Fruit fly (Drosophila melanogaster) whole organism, embryonic: Measurements from ENCODE around the gene MSAmiP.

Experiments used
- Atf6 ChIP-seq: fragments of 200-800 bp; sonication (Bioruptor generic); IDR thresholded peaks from 2 replicates; pipeline ENCODE4 v1.3.6; 2022; ENCODE audit warnings: missing biosample characterization, missing genetic modification characterization
- Awh ChIP-seq: fragments of 200-800 bp; sonication (Bioruptor generic); IDR thresholded peaks from 2 replicates; pipeline ENCODE4, ENCODE4 v1.3.6; 2022; ENCODE audit warnings: missing biosample characterization, missing genetic modification characterization
- B-H2 ChIP-seq: fragments of 200-800 bp; sonication (Bioruptor generic); optimal IDR thresholded peaks from 2 replicates; lab custom pipeline; 2018; ENCODE audit warnings: missing biosample characterization, mild to moderate bottlenecking, missing genetic modification characterization
- BtbVII ChIP-seq: fragments of 200-800 bp; sonication (Bioruptor generic); optimal IDR thresholded peaks from 3 replicates; lab custom pipeline; 2017; ENCODE audit warnings: missing biosample characterization, mild to moderate bottlenecking, missing genetic modification characterization
- CG10959 ChIP-seq: fragments of 200-800 bp; sonication (Bioruptor generic); IDR thresholded peaks from 2 replicates; pipeline ENCODE4 v1.3.6; 2022; ENCODE audit warnings: missing biosample characterization, missing genetic modification characterization
- CG12391 ChIP-seq: fragments of 200-800 bp; sonication (Bioruptor generic); optimal IDR thresholded peaks from 3 replicates; lab custom pipeline; 2018; ENCODE audit warnings: missing biosample characterization, mild to moderate bottlenecking, missing genetic modification characterization, moderate library complexity
- CG13775 ChIP-seq: fragments of 200-800 bp; sonication (Bioruptor generic); optimal IDR thresholded peaks from 3 replicates; lab custom pipeline; 2017; ENCODE audit warnings: missing biosample characterization, mild to moderate bottlenecking, missing genetic modification characterization
- CG1529 ChIP-seq: fragments of 200-800 bp; sonication (Bioruptor generic); optimal IDR thresholded peaks from 3 replicates; lab custom pipeline; 2018; ENCODE audit warnings: missing biosample characterization, missing genetic modification characterization
- CG17361 ChIP-seq: fragments of 200-800 bp; sonication (Bioruptor generic); IDR thresholded peaks from 3 replicates; pipeline ENCODE4 v1.3.6; 2022; ENCODE audit warnings: missing biosample characterization, missing genetic modification characterization
- CG17612 ChIP-seq: fragments of 200-800 bp; sonication (Bioruptor generic); IDR thresholded peaks from 2 replicates; pipeline ENCODE4 v1.3.6; 2022; ENCODE audit warnings: missing biosample characterization, missing genetic modification characterization
- CG18619 ChIP-seq: fragments of 200-800 bp; sonication (Bioruptor generic); optimal IDR thresholded peaks from 3 replicates; lab custom pipeline; 2017; ENCODE audit warnings: missing biosample characterization, mild to moderate bottlenecking, missing genetic modification characterization
- CG31224 ChIP-seq: fragments of 200-800 bp; sonication (Bioruptor generic); IDR thresholded peaks from 2 replicates; pipeline ENCODE4 v1.3.6; 2022; ENCODE audit warnings: missing biosample characterization, missing genetic modification characterization
- CG32532 ChIP-seq: fragments of 200-800 bp; sonication (Bioruptor generic); IDR thresholded peaks from 2 replicates; pipeline ENCODE4 v1.3.6; 2022; ENCODE audit warnings: missing biosample characterization, missing genetic modification characterization
- CG3281 ChIP-seq: fragments of 200-800 bp; sonication (Bioruptor generic); optimal IDR thresholded peaks from 3 replicates; lab custom pipeline; 2017; ENCODE audit warnings: missing biosample characterization, mild to moderate bottlenecking, missing genetic modification characterization
- CG34422 ChIP-seq: fragments of 200-800 bp; sonication (Bioruptor generic); IDR thresholded peaks from 3 replicates; pipeline ENCODE4 v1.3.6; 2022; ENCODE audit warnings: missing biosample characterization, missing genetic modification characterization
- CG3838 ChIP-seq: fragments of 200-800 bp; sonication (Bioruptor generic); optimal IDR thresholded peaks from 3 replicates; lab custom pipeline; 2016; ENCODE audit warnings: missing biosample characterization, missing genetic modification characterization
- CG7556 ChIP-seq: fragments of 200-800 bp; sonication (Bioruptor generic); optimal IDR thresholded peaks from 2 replicates; lab custom pipeline; 2017; ENCODE audit warnings: missing biosample characterization, mild to moderate bottlenecking, missing genetic modification characterization
- CG7839 ChIP-seq: fragments of 200-800 bp; sonication (Bioruptor generic); optimal IDR thresholded peaks from 3 replicates; lab custom pipeline; 2018; ENCODE audit warnings: missing biosample characterization, mild to moderate bottlenecking, missing genetic modification characterization, moderate library complexity
- CG8281 ChIP-seq: fragments of 200-800 bp; sonication (Bioruptor generic); optimal IDR thresholded peaks from 2 replicates; lab custom pipeline; 2018; ENCODE audit warnings: missing biosample characterization, mild to moderate bottlenecking, missing genetic modification characterization, moderate library complexity
- CG8359 ChIP-seq: fragments of 200-800 bp; sonication (Bioruptor generic); optimal IDR thresholded peaks from 2 replicates; lab custom pipeline; 2017; ENCODE audit warnings: missing biosample characterization, mild to moderate bottlenecking, missing genetic modification characterization, borderline replicate concordance
- CG9437 ChIP-seq: fragments of 200-800 bp; sonication (Bioruptor generic); optimal IDR thresholded peaks from 2 replicates; lab custom pipeline; 2018; ENCODE audit warnings: missing biosample characterization, mild to moderate bottlenecking, missing genetic modification characterization
- Dfd ChIP-seq, 2 experiments: fragments of >200 bp; optimal IDR thresholded peaks; 2 replicates each; lab custom pipeline; 2017; ENCODE audit warnings: missing biosample characterization in 2 of 2, missing genetic modification characterization in 2 of 2
- Dll ChIP-seq: fragments of 200-800 bp; sonication (Bioruptor generic); IDR thresholded peaks from 4 replicates; pipeline ENCODE4 v1.3.6; 2022; ENCODE audit warnings: missing biosample characterization, missing genetic modification characterization; ENCODE audit not compliant: partially characterized antibody
- Hr51 ChIP-seq, 2 experiments: fragments of 200-800 bp; sonication (Bioruptor generic); optimal IDR thresholded peaks; 2 replicates in 1 of 2; 3 replicates in 1 of 2; lab custom pipeline; 2016 to 2018; ENCODE audit warnings: missing biosample characterization in 2 of 2, missing genetic modification characterization in 2 of 2, mild to moderate bottlenecking in 1 of 2, moderate library complexity in 1 of 2
- MTF-1 ChIP-seq: fragments of 200-800 bp; sonication (Bioruptor generic); optimal IDR thresholded peaks from 2 replicates; lab custom pipeline; 2018; ENCODE audit warnings: missing biosample characterization, mild to moderate bottlenecking, missing genetic modification characterization, borderline replicate concordance
- Meics ChIP-seq: fragments of 200-800 bp; sonication (Bioruptor generic); optimal IDR thresholded peaks from 2 replicates; lab custom pipeline; 2017; ENCODE audit warnings: missing biosample characterization, mild to moderate bottlenecking, missing genetic modification characterization
- NC2α ChIP-seq: fragments of 200-800 bp; sonication (Bioruptor generic); optimal IDR thresholded peaks from 2 replicates; lab custom pipeline; 2016; ENCODE audit warnings: missing biosample characterization, missing genetic modification characterization
- Ravus ChIP-seq: fragments of 200-800 bp; sonication (Bioruptor generic); IDR thresholded peaks from 2 replicates; pipeline ENCODE4 v1.3.6; 2022; ENCODE audit warnings: missing biosample characterization, missing genetic modification characterization
- Rfx ChIP-seq: fragments of 200-800 bp; sonication (Bioruptor generic); IDR thresholded peaks from 2 replicates; pipeline ENCODE4 v1.3.6; 2022; ENCODE audit warnings: missing biosample characterization, missing genetic modification characterization
- Sin3A ChIP-seq: fragments of >200 bp; optimal IDR thresholded peaks from 2 replicates; lab custom pipeline; 2018
- Spps ChIP-seq: fragments of 200-800 bp; sonication (Bioruptor generic); optimal IDR thresholded peaks from 2 replicates; lab custom pipeline; 2018; ENCODE audit warnings: missing biosample characterization, mild to moderate bottlenecking, missing genetic modification characterization
- az2 ChIP-seq: fragments of 200-800 bp; sonication (Bioruptor generic); optimal IDR thresholded peaks from 3 replicates; lab custom pipeline; 2016; ENCODE audit warnings: missing biosample characterization, missing genetic modification characterization
- cg ChIP-seq: fragments of 200-800 bp; sonication (Bioruptor generic); optimal IDR thresholded peaks from 3 replicates; lab custom pipeline; 2019; ENCODE audit warnings: missing biosample characterization, mild to moderate bottlenecking, missing genetic modification characterization, moderate library complexity
- danr ChIP-seq: fragments of 200-800 bp; sonication (Bioruptor generic); IDR thresholded peaks from 2 replicates; pipeline ENCODE4 v1.3.6; 2022; ENCODE audit warnings: missing biosample characterization, missing genetic modification characterization
- dysf ChIP-seq: fragments of 200-800 bp; sonication (Bioruptor generic); IDR thresholded peaks from 3 replicates; pipeline ENCODE4 v1.3.6; 2022; ENCODE audit warnings: missing biosample characterization, missing genetic modification characterization
- fd3F ChIP-seq: fragments of 200-800 bp; sonication (Bioruptor generic); optimal IDR thresholded peaks from 2 replicates; lab custom pipeline; 2018; ENCODE audit warnings: missing biosample characterization, mild to moderate bottlenecking, missing genetic modification characterization, moderate library complexity
- fd64A ChIP-seq: fragments of 200-800 bp; sonication (Bioruptor generic); optimal IDR thresholded peaks from 3 replicates; lab custom pipeline; 2018; ENCODE audit warnings: missing biosample characterization, mild to moderate bottlenecking, missing genetic modification characterization
- hth ChIP-seq: fragments of >200 bp; optimal IDR thresholded peaks from 2 replicates; lab custom pipeline; 2017; ENCODE audit warnings: inconsistent platforms
- kni ChIP-seq: fragments of 200-800 bp; sonication (Bioruptor generic); optimal IDR thresholded peaks from 3 replicates; lab custom pipeline; 2017; ENCODE audit warnings: mild to moderate bottlenecking, missing biosample characterization, missing genetic modification reagents, missing genetic modification characterization
- phol ChIP-seq: fragments of 200-800 bp; sonication (Bioruptor generic); optimal IDR thresholded peaks from 3 replicates; lab custom pipeline; 2018; ENCODE audit warnings: missing biosample characterization, mild to moderate bottlenecking, missing genetic modification characterization, moderate library complexity
- psq ChIP-seq: fragments of 200-800 bp; sonication (Bioruptor generic); optimal IDR thresholded peaks from 2 replicates; lab custom pipeline; 2017; ENCODE audit warnings: missing biosample characterization, missing genetic modification characterization
- row ChIP-seq: fragments of 200-800 bp; sonication (Bioruptor generic); IDR thresholded peaks from 3 replicates; pipeline ENCODE4 v1.3.6; 2022; ENCODE audit warnings: missing biosample characterization, missing genetic modification characterization
- so ChIP-seq: fragments of 200-800 bp; sonication (Bioruptor generic); IDR thresholded peaks from 3 replicates; pipeline ENCODE4 v1.3.6; 2022; ENCODE audit warnings: missing biosample characterization, missing genetic modification characterization
- stwl ChIP-seq: fragments of 200-800 bp; sonication (Bioruptor generic); optimal IDR thresholded peaks from 3 replicates; lab custom pipeline; 2018; ENCODE audit warnings: missing biosample characterization, mild to moderate bottlenecking, missing genetic modification characterization, moderate library complexity
- tna ChIP-seq: fragments of 200-800 bp; sonication (Bioruptor generic); IDR thresholded peaks from 2 replicates; pipeline ENCODE4 v1.3.6; 2022; ENCODE audit warnings: missing biosample characterization, missing genetic modification characterization; ENCODE audit not compliant: partially characterized antibody
- trem ChIP-seq: fragments of 200-800 bp; optimal IDR thresholded peaks from 3 replicates; lab custom pipeline; 2019; ENCODE audit warnings: missing biosample characterization, mild to moderate bottlenecking, missing genetic modification characterization, moderate library complexity
- ttk ChIP-seq: fragments of 200-800 bp; sonication (Bioruptor generic); IDR thresholded peaks from 2 replicates; pipeline ENCODE4 v2.1.2; 2022; ENCODE audit warnings: missing biosample characterization, missing genetic modification characterization
- unpg ChIP-seq: fragments of 200-800 bp; sonication (Bioruptor generic); optimal IDR thresholded peaks from 3 replicates; lab custom pipeline; 2018; ENCODE audit warnings: missing biosample characterization, mild to moderate bottlenecking, missing genetic modification characterization, moderate library complexity
- usp ChIP-seq: fragments of >200 bp; optimal IDR thresholded peaks from 2 replicates; lab custom pipeline; 2017; ENCODE audit warnings: missing biosample characterization, missing genetic modification characterization
- zfh1 ChIP-seq: fragments of 200-800 bp; sonication (Bioruptor generic); IDR thresholded peaks from 3 replicates; pipeline ENCODE4 v1.3.6; 2022; ENCODE audit warnings: missing biosample characterization, missing genetic modification characterization

MSAmiP gene

DNA sequence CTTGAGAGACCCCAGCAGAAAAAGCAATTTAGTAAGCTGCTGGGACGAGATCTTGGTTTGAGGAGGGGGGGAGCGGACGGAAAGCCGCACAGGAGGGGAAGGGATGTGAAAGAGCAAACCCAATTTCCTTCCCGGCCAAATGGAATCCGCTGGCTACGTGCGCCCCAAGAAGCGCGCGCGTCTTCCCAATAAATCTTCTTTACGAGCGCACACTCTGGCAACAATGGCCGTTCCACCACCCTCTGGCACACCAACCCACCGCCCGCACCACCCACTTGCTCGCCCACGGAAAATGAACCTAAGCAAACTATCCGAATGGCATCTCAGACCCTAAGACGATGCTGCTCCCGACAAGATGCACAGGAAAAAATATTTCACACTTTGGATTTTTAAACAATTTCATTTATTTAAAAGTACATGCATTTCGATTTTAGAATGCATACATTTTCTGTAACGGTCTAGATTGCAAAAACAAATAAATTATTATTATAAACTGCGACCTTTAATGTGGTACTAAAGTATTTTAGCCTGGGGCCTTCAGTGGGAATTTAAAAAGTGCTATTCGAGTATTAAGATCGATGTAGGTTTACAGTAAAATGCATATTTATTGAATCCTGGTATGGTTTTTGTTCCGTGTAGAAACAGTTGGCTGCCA is 102.0 kb downstream of the MSAmiP start (continued):
- peak in 1 of 2 experiments; percentile 73 for TF ChIP-seq Hr51 (GFP tag; optimal IDR thresholded peaks at IDR 0.05; lab: Kevin White, UChicago)
- no peak for TF ChIP-seq CG17612 (GFP tag; lab: Robert Waterston, UW)
- peak; percentile 47 for TF ChIP-seq trem (tag; lab: Kevin White, UChicago)
- TF ChIP-seq CG13775 (GFP tag; lab: Kevin White, UChicago) = peak; percentile 61
- TF ChIP-seq hth = no peak
- peak; percentile 13 for TF ChIP-seq B-H2 (GFP tag; lab: Kevin White, UChicago)
- no peak for TF ChIP-seq CG3838 (GFP tag; lab: Kevin White, UChicago)
- peak; percentile 67 for TF ChIP-seq CG7839 (tag; lab: Kevin White, UChicago)
- TF ChIP-seq kni (GFP tag; lab: Kevin White, UChicago) = no peak
- no peak for TF ChIP-seq cg
- no peak for TF ChIP-seq stwl (tag; lab: Kevin White, UChicago)
- no peak for TF ChIP-seq so (GFP tag; lab: Robert Waterston, UW)
- TF ChIP-seq Atf6 (GFP tag; lab: Robert Waterston, UW) = 0 out of 2 replicates have a peak, but pooled peaks have one; percentile 28
- peak; percentile 67 for TF ChIP-seq CG12391 (tag; lab: Kevin White, UChicago)
- TF ChIP-seq CG1529 = peak; percentile 51
- TF ChIP-seq CG8359 (GFP tag; lab: Kevin White, UChicago) = peak; percentile 27
- no peak for TF ChIP-seq zfh1
- TF ChIP-seq CG17361 (GFP tag; lab: Robert Waterston, UW) = peak; percentile 76
- TF ChIP-seq CG10959 (GFP tag; lab: Robert Waterston, UW) = no peak
- TF ChIP-seq usp (GFP tag; lab: Kevin White, UChicago) = no peak
- TF ChIP-seq CG3281 (GFP tag; lab: Kevin White, UChicago) = peak; percentile 73
- TF ChIP-seq psq (GFP tag; lab: Kevin White, UChicago) = no peak
- no peak for TF ChIP-seq Awh (GFP tag; lab: Robert Waterston, UW)
- peak; percentile 54 for TF ChIP-seq unpg (GFP tag; lab: Kevin White, UChicago)
- peak; percentile 73 for TF ChIP-seq Meics (GFP tag; lab: Kevin White, UChicago)
- peak; percentile 47 for TF ChIP-seq BtbVII (GFP tag; lab: Kevin White, UChicago)
- TF ChIP-seq Rfx (GFP tag; lab: Robert Waterston, UW) = no peak
- TF ChIP-seq az2 (GFP tag; lab: Kevin White, UChicago) = peak; percentile 63
- TF ChIP-seq CG31224 (GFP tag; lab: Robert Waterston, UW) = no peak
- no peak for TF ChIP-seq Dfd (GFP tag; optimal IDR thresholded peaks at IDR 0.05; lab: Kevin White, UChicago)
- 0 out of 3 replicates have a peak, but pooled peaks have one; percentile 16 for TF ChIP-seq CG34422 (GFP tag; lab: Robert Waterston, UW)
- no peak for TF ChIP-seq danr
- TF ChIP-seq Spps = peak; percentile 22
- no peak for TF ChIP-seq Sin3A (lab: Kevin White, UChicago)
- no peak for TF ChIP-seq MTF-1 (GFP tag; lab: Kevin White, UChicago)
- TF ChIP-seq ttk = peak; percentile 43; the same call in 1 of the 2 replicates
- no peak for TF ChIP-seq fd64A
- peak; percentile 87 for TF ChIP-seq CG7556 (GFP tag; lab: Kevin White, UChicago)
- no peak for TF ChIP-seq CG32532 (GFP tag; lab: Robert Waterston, UW)
- TF ChIP-seq tna (GFP tag; lab: Robert Waterston, UW) = no peak
- peak; percentile 13 for TF ChIP-seq fd3F
- no peak; the same call in 1 of the 3 replicates for TF ChIP-seq dysf (GFP tag; lab: Robert Waterston, UW)
- TF ChIP-seq phol (tag; lab: Kevin White, UChicago) = peak; percentile 66
- TF ChIP-seq row (GFP tag; lab: Robert Waterston, UW) = peak; percentile 52; the same call in 2 of the 3 replicates
- TF ChIP-seq NC2α = no peak
- peak; percentile 42 for TF ChIP-seq CG9437 (GFP tag; lab: Kevin White, UChicago)
- TF ChIP-seq Dll = no peak
- peak; percentile 61 for TF ChIP-seq CG18619 (GFP tag; lab: Kevin White, UChicago)
- TF ChIP-seq Ravus (GFP tag; lab: Robert Waterston, UW) = no peak
- no peak for TF ChIP-seq CG8281
